Fruit fly (Drosophila melanogaster) whole organism, pupa: Measurements from ENCODE around the gene CG5921.
A peak's percentile ranks its signal among the peaks of the same experiment; 100 is the strongest.

Experiments used
- CG10348 ChIP-seq: fragments of 200-800 bp; sonication (Bioruptor generic); IDR thresholded peaks from 2 replicates; pipeline ENCODE4 v1.3.6; 2022; ENCODE audit warnings: missing biosample characterization, missing genetic modification characterization
- CG15710 ChIP-seq: fragments of 200-800 bp; sonication (Bioruptor generic); optimal IDR thresholded peaks from 2 replicates; lab custom pipeline; 2018; ENCODE audit warnings: missing biosample characterization, mild to moderate bottlenecking, missing genetic modification characterization, moderate library complexity
- CG4496 ChIP-seq: fragments of 200-800 bp; sonication (Bioruptor generic); IDR thresholded peaks from 3 replicates; pipeline ENCODE4 v1.3.6; 2022; ENCODE audit warnings: missing biosample characterization, missing genetic modification characterization
- CG9948 ChIP-seq: fragments of 200-800 bp; sonication (Bioruptor generic); optimal IDR thresholded peaks from 2 replicates; lab custom pipeline; 2018; ENCODE audit warnings: missing biosample characterization, mild to moderate bottlenecking, missing genetic modification characterization, moderate library complexity
- EcR ChIP-seq: fragments of 200-800 bp; sonication (Bioruptor generic); optimal IDR thresholded peaks from 3 replicates; lab custom pipeline; 2019; ENCODE audit warnings: missing biosample characterization, missing genetic modification characterization, mild to moderate bottlenecking, moderate library complexity, missing genetic modification reagents
- Pif1A ChIP-seq: fragments of 200-800 bp; sonication (Bioruptor generic); optimal IDR thresholded peaks from 3 replicates; lab custom pipeline; 2016; ENCODE audit warnings: missing biosample characterization, missing genetic modification characterization
- Pif1B ChIP-seq: fragments of 200-800 bp; sonication (Bioruptor generic); optimal IDR thresholded peaks from 3 replicates; lab custom pipeline; 2016; ENCODE audit warnings: missing biosample characterization, missing genetic modification characterization
- Snoo ChIP-seq: fragments of 200-800 bp; sonication (Bioruptor generic); optimal IDR thresholded peaks from 3 replicates; lab custom pipeline; 2017; ENCODE audit warnings: missing biosample characterization, mild to moderate bottlenecking, missing genetic modification characterization, inconsistent platforms
- fd96Ca ChIP-seq: fragments of 200-800 bp; sonication (Bioruptor generic); IDR thresholded peaks from 3 replicates; pipeline ENCODE4 v1.3.6; 2022; ENCODE audit warnings: missing biosample characterization, missing genetic modification characterization
- gl ChIP-seq: fragments of 200-800 bp; sonication (Bioruptor generic); optimal IDR thresholded peaks from 2 replicates; lab custom pipeline; 2018; ENCODE audit warnings: missing biosample characterization, mild to moderate bottlenecking, missing genetic modification characterization

- no peak for TF ChIP-seq gl (tag; lab: Kevin White, UChicago)
- no peak for TF ChIP-seq Snoo (tag; lab: Kevin White, UChicago)
- peak; percentile 16 for TF ChIP-seq Pif1A (GFP tag; lab: Kevin White, UChicago)
- no peak for TF ChIP-seq EcR
- TF ChIP-seq Pif1B (GFP tag; lab: Kevin White, UChicago), result no peak
- no peak for TF ChIP-seq CG10348 (GFP tag; lab: Robert Waterston, UW)
- TF ChIP-seq CG4496, result peak; percentile 34; the same call in 1 of the 3 replicates
- TF ChIP-seq CG15710, result no peak
- TF ChIP-seq fd96Ca, result no peak; the same call in 2 of the 3 replicates
- TF ChIP-seq CG9948 (tag; lab: Kevin White, UChicago), result no peak
These were observed 3.4 kb downstream of the CG5921 start for dm6 chrX:6054031-6054430.
